Fruit fly (Drosophila melanogaster) whole organism, embryonic: ENCODE measurements around the gene Gr98c.

Experiments used
- CG12769 ChIP-seq: fragments of 200-800 bp; sonication (Bioruptor generic); optimal IDR thresholded peaks from 2 replicates; lab custom pipeline; 2019; ENCODE audit warnings: missing biosample characterization, mild to moderate bottlenecking, missing genetic modification characterization, moderate library complexity
- CG4707 ChIP-seq: fragments of 200-800 bp; sonication (Bioruptor generic); optimal IDR thresholded peaks from 2 replicates; lab custom pipeline; 2018; ENCODE audit warnings: missing biosample characterization, mild to moderate bottlenecking, missing genetic modification characterization, moderate library complexity
- CG8478 ChIP-seq: fragments of >200 bp; optimal IDR thresholded peaks from 2 replicates; lab custom pipeline; 2018
- CG9797 ChIP-seq: fragments of 200-800 bp; sonication (Bioruptor generic); optimal IDR thresholded peaks from 3 replicates; lab custom pipeline; 2018; ENCODE audit warnings: missing biosample characterization, mild to moderate bottlenecking, missing genetic modification characterization
- h ChIP-seq: fragments of >200 bp; optimal IDR thresholded peaks from 2 replicates; lab custom pipeline; 2017
- peb ChIP-seq: fragments of 200-800 bp; sonication (Bioruptor generic); IDR thresholded peaks from 2 replicates; pipeline ENCODE4 v1.3.6; 2022; ENCODE audit warnings: missing biosample characterization, missing genetic modification characterization
- usp ChIP-seq: fragments of >200 bp; optimal IDR thresholded peaks from 2 replicates; lab custom pipeline; 2017; ENCODE audit warnings: missing biosample characterization, missing genetic modification characterization

DNA sequence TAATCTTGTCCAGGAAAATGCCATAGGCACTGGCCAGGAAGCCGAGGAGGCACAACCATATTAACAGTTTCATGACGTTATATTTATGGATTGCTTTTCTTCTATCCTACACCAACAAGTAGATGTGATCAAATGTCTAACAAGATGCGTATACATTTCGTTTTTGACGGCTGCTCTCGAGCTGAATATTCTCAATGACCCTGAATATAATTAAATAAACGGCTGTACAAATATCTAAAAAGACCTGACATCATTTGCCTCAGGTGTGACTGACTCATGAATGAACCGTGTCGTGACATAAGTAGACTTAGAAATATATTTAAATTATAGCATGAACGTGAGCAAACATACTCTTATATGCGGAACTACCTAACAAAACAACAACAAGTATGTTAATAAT lies 41.4 kb upstream of the Gr98c start, which contains the start of gene CG5402:
- TF ChIP-seq CG12769 (tag; lab: Kevin White, UChicago) (no peak), CG8478 (lab: Kevin White, UChicago) (no peak), CG9797 (no peak), usp (GFP tag; lab: Kevin White, UChicago) (no peak), peb (GFP tag; lab: Robert Waterston, UW) (no peak), CG4707 (GFP tag; lab: Kevin White, UChicago) (no peak), h (no peak)
